ENCODE assay signal across 4 worm cellular contexts in the genomic region with DNA sequence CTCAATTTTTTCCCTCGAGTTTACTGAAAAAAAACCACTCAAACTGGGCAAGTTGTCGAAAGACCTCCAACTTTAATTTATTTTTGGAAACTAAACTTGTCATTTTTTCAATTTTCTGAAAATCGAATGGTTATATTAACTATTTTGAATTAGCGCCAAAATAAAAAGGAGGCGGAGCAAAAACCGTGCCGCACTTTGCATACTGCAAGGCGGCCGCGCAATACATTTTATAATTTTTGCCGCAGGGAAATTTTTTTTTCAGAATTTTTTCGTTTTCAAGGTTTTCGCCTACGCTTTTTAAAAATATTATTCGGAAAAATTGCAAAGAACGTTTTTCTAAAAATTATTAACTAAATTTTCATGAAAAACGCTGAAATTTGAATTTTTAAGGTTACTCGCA.
TF ChIP-seq lines count a peak whose summit lies in the region.

No protein-coding gene starts in this region.

TF ChIP-seq in whole organism, L1 larva, 84 proteins besides CTCF, POLR2A, EP300 and RAD21:
- TF ChIP-seq efl-1 (optimal IDR thresholded peaks at IDR 0.05; lab: Kevin White, UChicago) (no peak), efl-1 (GFP tag; optimal IDR thresholded peaks at IDR 0.05 in 1 of 2; lab: Kevin White, UChicago) (peak; percentile 24 to 93), dpl-1 (GFP tag; optimal IDR thresholded peaks at IDR 0.05; lab: Kevin White, UChicago) (peak in 1 of 3 experiments; percentile 28), pax-3 (tag; optimal IDR thresholded peaks at IDR 0.05; lab: Kevin White, UChicago) (no peak)

TF ChIP-seq in whole organism, L4 larva, 104 proteins besides CTCF, POLR2A, EP300 and RAD21:
- TF ChIP-seq mdt-29 (GFP tag; IDR thresholded peaks at IDR 0.05; lab: Robert Waterston, UW) (no peak), hlh-30 (tag; optimal IDR thresholded peaks at IDR 0.05; lab: Kevin White, UChicago; ENCODE audit: insufficient read depth) (no peak), D1046.2 (GFP tag; IDR thresholded peaks at IDR 0.05; lab: Robert Waterston, UW) (no peak), ctbp-1 (GFP tag; IDR thresholded peaks at IDR 0.05; lab: Robert Waterston, UW) (no peak), nhr-41 (GFP tag; IDR thresholded peaks at IDR 0.05; lab: Robert Waterston, UW) (no peak), lin-38 (GFP tag; IDR thresholded peaks at IDR 0.05; lab: Robert Waterston, UW) (peak; percentile 25), F26F4.8 (GFP tag; conservative IDR thresholded peaks at IDR 0.05; lab: Robert Waterston, UW) (no peak), mes-2 (tag; optimal IDR thresholded peaks at IDR 0.05; lab: Kevin White, UChicago; ENCODE audit: poor library complexity, severe bottlenecking) (peak; percentile 37), zag-1 (tag; optimal IDR thresholded peaks at IDR 0.05; lab: Kevin White, UChicago) (no peak), aha-1 (tag; lab: Kevin White, UChicago) (peak; percentile 68), Y48G9A.11 (GFP tag; IDR thresholded peaks at IDR 0.05; lab: Robert Waterston, UW) (peak; percentile 81), egl-43 (GFP tag; IDR thresholded peaks at IDR 0.05; lab: Robert Waterston, UW) (no peak), F49E8.2 (tag; optimal IDR thresholded peaks at IDR 0.05; lab: Kevin White, UChicago; ENCODE audit: borderline replicate concordance) (peak; percentile 30), daf-19 (GFP tag; conservative IDR thresholded peaks at IDR 0.05; lab: Robert Waterston, UW) (no peak), mxl-2 (GFP tag; conservative IDR thresholded peaks at IDR 0.05; lab: Robert Waterston, UW) (no peak)
TF ChIP-seq in whole organism, L4 larva: peak in this region for 5.

TF ChIP-seq in whole organism, late embryonic, 69 proteins besides CTCF, POLR2A, EP300 and RAD21:
- TF ChIP-seq hlh-13 (GFP tag; optimal IDR thresholded peaks at IDR 0.05; lab: Kevin White, UChicago) (peak; percentile 6), zip-5 (tag; optimal IDR thresholded peaks at IDR 0.05; lab: Kevin White, UChicago) (no peak), eyg-1 (tag; optimal IDR thresholded peaks at IDR 0.05; lab: Kevin White, UChicago) (no peak), ztf-16 (tag; optimal IDR thresholded peaks at IDR 0.05; lab: Kevin White, UChicago) (no peak), hlh-6 (tag; optimal IDR thresholded peaks at IDR 0.05; lab: Kevin White, UChicago) (no peak)

TF ChIP-seq in whole organism, young adult, 124 proteins besides CTCF, POLR2A, EP300 and RAD21:
- TF ChIP-seq F33H1.4 (GFP tag; IDR thresholded peaks at IDR 0.05; lab: Robert Waterston, UW), result peak; percentile 55; the same call in 1 of the 2 replicates
- peak in 1 of 3 experiments; percentile 36 for TF ChIP-seq lin-35 (GFP tag; optimal IDR thresholded peaks at IDR 0.05; lab: Kevin White, UChicago)
- TF ChIP-seq B0019.2 (GFP tag; conservative IDR thresholded peaks at IDR 0.05; lab: Robert Waterston, UW), result no peak
- TF ChIP-seq pbrm-1 (GFP tag; IDR thresholded peaks at IDR 0.05; lab: Robert Waterston, UW), result 0 out of 2 replicates have a peak, but pooled peaks have one; percentile 23
- peak; percentile 69; the same call in 1 of the 2 replicates for TF ChIP-seq madf-6 (GFP tag; IDR thresholded peaks at IDR 0.05; lab: Robert Waterston, UW)
- TF ChIP-seq Y79H2A.3 (GFP tag; conservative IDR thresholded peaks at IDR 0.05; lab: Robert Waterston, UW), result 0 out of 2 replicates have a peak, but pooled peaks have one; percentile 10
- peak; percentile 82 for TF ChIP-seq lin-54 (GFP tag; optimal IDR thresholded peaks at IDR 0.05; lab: Kevin White, UChicago)
- TF ChIP-seq efl-1 (GFP tag; optimal IDR thresholded peaks at IDR 0.05; lab: Kevin White, UChicago), result peak; percentile 72
- peak; percentile 6 for TF ChIP-seq xnd-1 (tag; optimal IDR thresholded peaks at IDR 0.05; lab: Kevin White, UChicago)
- peak; percentile 35 for TF ChIP-seq snpc-1.3 (tag; optimal IDR thresholded peaks at IDR 0.05; lab: Kevin White, UChicago; ENCODE audit: insufficient read depth)
- TF ChIP-seq attf-3 (GFP tag; conservative IDR thresholded peaks at IDR 0.05; lab: Robert Waterston, UW), result peak; percentile 54; the same call in 1 of the 2 replicates
- no peak for TF ChIP-seq lir-1 (GFP tag; conservative IDR thresholded peaks at IDR 0.05; lab: Robert Waterston, UW)
- 0 out of 2 replicates have a peak, but pooled peaks have one; percentile 5 for TF ChIP-seq hmg-1.2 (GFP tag; IDR thresholded peaks at IDR 0.05; lab: Robert Waterston, UW)
- peak; percentile 5 for TF ChIP-seq snpc-3.4 (tag; optimal IDR thresholded peaks at IDR 0.05; lab: Kevin White, UChicago)
- TF ChIP-seq ceh-91 (GFP tag; IDR thresholded peaks at IDR 0.05; lab: Robert Waterston, UW), result peak; percentile 48; the same call in 1 of the 2 replicates
- peak; percentile 19; the same call in 1 of the 2 replicates for TF ChIP-seq ceh-100 (GFP tag; IDR thresholded peaks at IDR 0.05; lab: Robert Waterston, UW)
- peak; percentile 64 for TF ChIP-seq dpl-1 (GFP tag; optimal IDR thresholded peaks at IDR 0.05; lab: Kevin White, UChicago)
- TF ChIP-seq him-1 (tag; optimal IDR thresholded peaks at IDR 0.05; lab: Kevin White, UChicago), result peak; percentile 56
- TF ChIP-seq F57A8.1 (GFP tag; optimal IDR thresholded peaks at IDR 0.05; lab: Kevin White, UChicago), result no peak
- TF ChIP-seq lsl-1 (GFP tag; optimal IDR thresholded peaks at IDR 0.05; lab: Kevin White, UChicago), result peak; percentile 41
- no peak for TF ChIP-seq ceh-27 (GFP tag; optimal IDR thresholded peaks at IDR 0.05; lab: Kevin White, UChicago)
